Worm (Caenorhabditis elegans) whole organism, early embryonic: ENCODE measurements around the gene H04M03.12.

Source experiments
- ama-1 ChIP-seq: fragments of 150-350 bp; optimal IDR thresholded peaks from 2 replicates; lab custom pipeline; 2014
- ceh-13 ChIP-seq: fragments of 200-800 bp; sonication (Bioruptor generic); optimal IDR thresholded peaks from 2 replicates; lab custom pipeline; 2018; ENCODE audit warnings: mild to moderate bottlenecking, missing genetic modification characterization, missing compliant biosample characterization
- ceh-36 ChIP-seq: sonication (generic microtip); optimal IDR thresholded peaks from 2 replicates; lab custom pipeline; 2016; ENCODE audit warnings: missing genetic modification characterization, inconsistent platforms, missing compliant biosample characterization
- tbx-37 ChIP-seq: fragments of 200-800 bp; sonication (Bioruptor generic); conservative IDR thresholded peaks from 2 replicates; pipeline ENCODE4 v1.3.6; 2022; ENCODE audit warnings: missing genetic modification reagents, missing genetic modification characterization, missing compliant biosample characterization

DNA sequence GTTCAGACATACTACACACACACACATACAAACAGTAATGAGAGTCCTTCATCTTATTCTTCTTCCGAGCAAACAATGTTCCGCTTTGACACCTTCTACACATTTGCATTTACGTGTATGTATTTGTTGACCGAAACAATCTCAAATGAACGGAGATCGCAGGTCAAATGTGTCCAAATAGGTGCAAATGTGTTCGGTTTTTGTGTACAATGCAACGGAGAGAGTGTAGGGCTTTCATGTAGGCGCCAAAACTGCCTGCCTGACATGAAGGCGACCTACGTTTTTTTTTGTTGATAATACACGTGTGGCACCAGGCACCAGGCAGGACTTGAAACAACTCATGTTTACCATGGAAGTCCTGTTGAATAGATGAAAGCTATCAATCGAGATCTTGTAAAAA is 46.2 kb downstream of the H04M03.12 start:
- TF ChIP-seq tbx-37 (GFP tag; lab: Robert Waterston, UW) (no peak), ceh-13 (GFP tag; lab: Kevin White, UChicago) (no peak), ceh-36 (tag; lab: Kevin White, UChicago) (no peak), ama-1 (lab: Kevin White, UChicago) (no peak)
